Fruit fly (Drosophila melanogaster): ENCODE results near the gene CG3386.
A peak's percentile ranks its signal among the peaks of the same experiment; 100 is the strongest.

CG3386 gene

dm6 chr3L:710345-710822 lies 28.1 kb upstream of the CG3386 start, which contains the start of gene CkIIalpha-i3 (continued):
- TF ChIP-seq stwl (tag; optimal IDR thresholded peaks at IDR 0.05): peak; percentile 85
- TF ChIP-seq gce (GFP tag; IDR thresholded peaks at IDR 0.05): no peak
- no peak for TF ChIP-seq CG16863 (GFP tag; optimal IDR thresholded peaks at IDR 0.05)
- TF ChIP-seq lilli (GFP tag; optimal IDR thresholded peaks at IDR 0.05): peak; percentile 5
- TF ChIP-seq Opbp (GFP tag; IDR thresholded peaks at IDR 0.05; ENCODE audit: partially characterized antibody): no peak
- no peak for TF ChIP-seq CG4820 (GFP tag; optimal IDR thresholded peaks at IDR 0.05)
- no peak for TF ChIP-seq slp2 (GFP tag; optimal IDR thresholded peaks at IDR 0.05)
- TF ChIP-seq maf-S (GFP tag; optimal IDR thresholded peaks at IDR 0.05): no peak
- TF ChIP-seq CG10267 (tag; optimal IDR thresholded peaks at IDR 0.05): peak; percentile 14
- no peak for TF ChIP-seq ham (GFP tag; IDR thresholded peaks at IDR 0.05)
- no peak for TF ChIP-seq yki (optimal IDR thresholded peaks at IDR 0.05)
- no peak for TF ChIP-seq CG7271 (tag; optimal IDR thresholded peaks at IDR 0.05)
- peak; percentile 13 for TF ChIP-seq HmgZ (tag; optimal IDR thresholded peaks at IDR 0.05)
- no peak for TF ChIP-seq Rx (GFP tag; IDR thresholded peaks at IDR 0.05)
- TF ChIP-seq CG1647 (GFP tag; optimal IDR thresholded peaks at IDR 0.05): no peak
- TF ChIP-seq tup (GFP tag; optimal IDR thresholded peaks at IDR 0.05): no peak
- TF ChIP-seq Pdp1 (GFP tag; optimal IDR thresholded peaks at IDR 0.05): peak in 1 of 2 experiments; percentile 90
- no peak for TF ChIP-seq CG8478 (optimal IDR thresholded peaks at IDR 0.05)
- TF ChIP-seq CG11398 (GFP tag; optimal IDR thresholded peaks at IDR 0.05): no peak
- no peak for TF ChIP-seq ara (GFP tag; IDR thresholded peaks at IDR 0.05)
- TF ChIP-seq CG3838 (GFP tag; optimal IDR thresholded peaks at IDR 0.05): no peak
- no peak for TF ChIP-seq NC2α (GFP tag; optimal IDR thresholded peaks at IDR 0.05)
- TF ChIP-seq croc (GFP tag; conservative IDR thresholded peaks at IDR 0.05): no peak
- TF ChIP-seq CG11093 (GFP tag; IDR thresholded peaks at IDR 0.05): no peak
- TF ChIP-seq Fer3 (tag; optimal IDR thresholded peaks at IDR 0.05): no peak
- TF ChIP-seq caup (GFP tag; optimal IDR thresholded peaks at IDR 0.05; ENCODE audit: severe bottlenecking): no peak
- TF ChIP-seq fru (optimal IDR thresholded peaks at IDR 0.05): no peak
- no peak for TF ChIP-seq CG10979 (tag; optimal IDR thresholded peaks at IDR 0.05)
- TF ChIP-seq CG17912 (GFP tag; optimal IDR thresholded peaks at IDR 0.05): no peak
- TF ChIP-seq CG13894 (tag; optimal IDR thresholded peaks at IDR 0.05): peak; percentile 68
- TF ChIP-seq CG14860 (GFP tag; IDR thresholded peaks at IDR 0.05; ENCODE audit: partially characterized antibody): no peak
- TF ChIP-seq CG3847 (GFP tag; IDR thresholded peaks at IDR 0.05): no peak
- TF ChIP-seq tap (tag; optimal IDR thresholded peaks at IDR 0.05): no peak
- no peak for TF ChIP-seq pros (GFP tag; optimal IDR thresholded peaks at IDR 0.05)
- TF ChIP-seq CG11723 (GFP tag; optimal IDR thresholded peaks at IDR 0.05): no peak
- TF ChIP-seq bsh (GFP tag; optimal IDR thresholded peaks at IDR 0.05): no peak
- TF ChIP-seq corto (GFP tag; optimal IDR thresholded peaks at IDR 0.05): no peak
- peak; percentile 77 for TF ChIP-seq Lhr (GFP tag; optimal IDR thresholded peaks at IDR 0.05)
- no peak for TF ChIP-seq MBD-R2 (GFP tag; IDR thresholded peaks at IDR 0.05)
- no peak for TF ChIP-seq Mes4 (GFP tag; optimal IDR thresholded peaks at IDR 0.05)
- TF ChIP-seq rib (GFP tag; IDR thresholded peaks at IDR 0.05): no peak
- peak; percentile 14 for TF ChIP-seq pzg (GFP tag; optimal IDR thresholded peaks at IDR 0.05)
- TF ChIP-seq Camta (GFP tag; optimal IDR thresholded peaks at IDR 0.05): no peak
- TF ChIP-seq Hsf (GFP tag; optimal IDR thresholded peaks at IDR 0.05): no peak
- no peak for TF ChIP-seq CG8089 (GFP tag; optimal IDR thresholded peaks at IDR 0.05)
- TF ChIP-seq Dbx (GFP tag; IDR thresholded peaks at IDR 0.05): no peak
- no peak for TF ChIP-seq scrt (GFP tag; optimal IDR thresholded peaks at IDR 0.05)
- TF ChIP-seq CG11695 (GFP tag; IDR thresholded peaks at IDR 0.05): no peak
- TF ChIP-seq sc (optimal IDR thresholded peaks at IDR 0.05): no peak
- no peak for TF ChIP-seq sc (GFP tag; optimal IDR thresholded peaks at IDR 0.05)
- TF ChIP-seq CG2875 (GFP tag; optimal IDR thresholded peaks at IDR 0.05): no peak
- TF ChIP-seq amos (GFP tag; IDR thresholded peaks at IDR 0.05; ENCODE audit: partially characterized antibody): no peak
